Fruit fly (Drosophila melanogaster) whole organism, prepupa: ENCODE measurements around the gene CG9682.

Experiments used
- Blimp-1 ChIP-seq: fragments of 200-800 bp; sonication (Bioruptor generic); optimal IDR thresholded peaks from 3 replicates; lab custom pipeline; 2017; ENCODE audit warnings: missing biosample characterization, missing genetic modification characterization, mild to moderate bottlenecking, moderate library complexity, missing genetic modification reagents
- CG10631 ChIP-seq: fragments of 200-800 bp; sonication (Bioruptor generic); optimal IDR thresholded peaks from 2 replicates; lab custom pipeline; 2016; ENCODE audit warnings: missing biosample characterization, missing genetic modification characterization
- CG11294 ChIP-seq: fragments of 200-800 bp; sonication (Bioruptor generic); IDR thresholded peaks from 2 replicates; pipeline ENCODE4 v1.3.6; 2022; ENCODE audit warnings: missing biosample characterization, missing genetic modification characterization
- CG11762 ChIP-seq: fragments of 200-800 bp; sonication (Bioruptor generic); optimal IDR thresholded peaks from 3 replicates; lab custom pipeline; 2016; ENCODE audit warnings: missing biosample characterization, missing genetic modification characterization; ENCODE audit not compliant: insufficient read depth
- CG11902 ChIP-seq: fragments of 200-800 bp; sonication (Bioruptor generic); optimal IDR thresholded peaks from 3 replicates; lab custom pipeline; 2016; ENCODE audit warnings: missing biosample characterization, missing genetic modification characterization
- CG15336 ChIP-seq: fragments of 200-800 bp; sonication (Bioruptor generic); IDR thresholded peaks from 2 replicates; pipeline ENCODE4 v1.3.6; 2022; ENCODE audit warnings: missing biosample characterization, missing genetic modification characterization
- CG16779 ChIP-seq: fragments of 200-800 bp; sonication (Bioruptor generic); optimal IDR thresholded peaks from 3 replicates; lab custom pipeline; 2017; ENCODE audit warnings: missing biosample characterization, mild to moderate bottlenecking, missing genetic modification characterization
- CG3032 ChIP-seq: fragments of 200-800 bp; optimal IDR thresholded peaks from 2 replicates; lab custom pipeline; 2019; ENCODE audit warnings: missing biosample characterization, mild to moderate bottlenecking, missing genetic modification characterization, moderate library complexity
- CG31627 ChIP-seq: fragments of 200-800 bp; sonication (Bioruptor generic); optimal IDR thresholded peaks from 3 replicates; lab custom pipeline; 2016; ENCODE audit warnings: missing biosample characterization, missing genetic modification characterization
- CG32006 ChIP-seq: fragments of 200-800 bp; sonication (Bioruptor generic); optimal IDR thresholded peaks from 3 replicates; lab custom pipeline; 2017; ENCODE audit warnings: missing biosample characterization, mild to moderate bottlenecking, missing genetic modification characterization
- CG34406 ChIP-seq: fragments of 200-800 bp; sonication (Bioruptor generic); optimal IDR thresholded peaks from 3 replicates; lab custom pipeline; 2016; ENCODE audit warnings: missing biosample characterization, missing genetic modification characterization
- CG3919 ChIP-seq: fragments of 200-800 bp; sonication (Bioruptor generic); optimal IDR thresholded peaks from 3 replicates; lab custom pipeline; 2016; ENCODE audit warnings: missing biosample characterization, missing genetic modification characterization
- CG4318 ChIP-seq: fragments of 200-800 bp; sonication (Bioruptor generic); optimal IDR thresholded peaks from 3 replicates; lab custom pipeline; 2017; ENCODE audit warnings: missing biosample characterization, mild to moderate bottlenecking, missing genetic modification characterization
- CG6163 ChIP-seq: fragments of 200-800 bp; sonication (Bioruptor generic); IDR thresholded peaks from 3 replicates; pipeline ENCODE4 v1.3.6; 2022; ENCODE audit warnings: missing biosample characterization, missing genetic modification characterization
- CG6276 ChIP-seq: fragments of 200-800 bp; sonication (Bioruptor generic); optimal IDR thresholded peaks from 2 replicates; lab custom pipeline; 2017; ENCODE audit warnings: missing biosample characterization, mild to moderate bottlenecking, missing genetic modification characterization
- CG6792 ChIP-seq: fragments of 200-800 bp; sonication (Bioruptor generic); optimal IDR thresholded peaks from 3 replicates; lab custom pipeline; 2016; ENCODE audit warnings: missing biosample characterization, missing genetic modification characterization
- CG6808 ChIP-seq: fragments of 200-800 bp; sonication (Bioruptor generic); optimal IDR thresholded peaks from 3 replicates; lab custom pipeline; 2017; ENCODE audit warnings: missing biosample characterization, missing genetic modification characterization, mild to moderate bottlenecking, moderate library complexity, missing genetic modification reagents
- CG6854 ChIP-seq: fragments of 200-800 bp; sonication (Bioruptor generic); optimal IDR thresholded peaks from 2 replicates; lab custom pipeline; 2017; ENCODE audit warnings: missing biosample characterization, mild to moderate bottlenecking, missing genetic modification characterization
- CG7368 ChIP-seq: fragments of 200-800 bp; sonication (Bioruptor generic); optimal IDR thresholded peaks from 3 replicates; lab custom pipeline; 2016; ENCODE audit warnings: missing biosample characterization, missing genetic modification characterization
- CG8119 ChIP-seq: fragments of 200-800 bp; sonication (Bioruptor generic); IDR thresholded peaks from 3 replicates; pipeline ENCODE4 v1.3.6; 2022; ENCODE audit warnings: missing biosample characterization, missing genetic modification characterization
- CG8319 ChIP-seq: fragments of 200-800 bp; sonication (Bioruptor generic); optimal IDR thresholded peaks from 3 replicates; lab custom pipeline; 2016; ENCODE audit warnings: missing biosample characterization, missing genetic modification characterization
- CG9139 ChIP-seq: fragments of 200-800 bp; sonication (Bioruptor generic); optimal IDR thresholded peaks from 3 replicates; lab custom pipeline; 2017; ENCODE audit warnings: missing biosample characterization, mild to moderate bottlenecking, missing genetic modification characterization
- Eip75B ChIP-seq: fragments of 200-800 bp; sonication (Bioruptor generic); optimal IDR thresholded peaks from 3 replicates; lab custom pipeline; 2016; ENCODE audit warnings: missing biosample characterization, missing genetic modification characterization
- Eip78C ChIP-seq: fragments of 200-800 bp; sonication (Bioruptor generic); peaks from one replicate; lab custom pipeline; 2016; ENCODE audit warnings: missing biosample characterization, missing genetic modification characterization
- Eip93F ChIP-seq: fragments of 200-800 bp; sonication (Bioruptor generic); optimal IDR thresholded peaks from 2 replicates; lab custom pipeline; 2016; ENCODE audit warnings: missing biosample characterization, mild to moderate bottlenecking, missing genetic modification characterization
- Ets21C ChIP-seq: fragments of 200-800 bp; sonication (Bioruptor generic); optimal IDR thresholded peaks from 3 replicates; lab custom pipeline; 2016; ENCODE audit warnings: missing biosample characterization, missing genetic modification characterization
- Ets96B ChIP-seq: fragments of 200-800 bp; optimal IDR thresholded peaks from 2 replicates; lab custom pipeline; 2019; ENCODE audit warnings: missing biosample characterization, mild to moderate bottlenecking, missing genetic modification characterization, moderate library complexity
- Hr38 ChIP-seq: sonication (Bioruptor generic); optimal IDR thresholded peaks from 2 replicates; lab custom pipeline; 2016; ENCODE audit warnings: missing biosample characterization, missing genetic modification characterization
- Hr39 ChIP-seq: fragments of 200-800 bp; sonication (Bioruptor generic); optimal IDR thresholded peaks from 2 replicates; lab custom pipeline; 2016; ENCODE audit warnings: missing biosample characterization, missing genetic modification characterization
- Hr4 ChIP-seq: fragments of 200-800 bp; sonication (Bioruptor generic); optimal IDR thresholded peaks from 3 replicates; lab custom pipeline; 2016; ENCODE audit warnings: missing biosample characterization, missing genetic modification characterization
- Lpt ChIP-seq: fragments of 200-800 bp; sonication (Bioruptor generic); optimal IDR thresholded peaks from 3 replicates; lab custom pipeline; 2016; ENCODE audit warnings: missing biosample characterization, missing genetic modification characterization
- Smox ChIP-seq: fragments of 200-800 bp; sonication (Bioruptor generic); optimal IDR thresholded peaks from 3 replicates; lab custom pipeline; 2016; ENCODE audit warnings: missing biosample characterization, missing genetic modification characterization
- Sox102F ChIP-seq: fragments of 200-800 bp; sonication (Bioruptor generic); optimal IDR thresholded peaks from 2 replicates; lab custom pipeline; 2016; ENCODE audit warnings: missing biosample characterization, mild to moderate bottlenecking, missing genetic modification characterization
- Sox14 ChIP-seq: fragments of 200-800 bp; sonication (Bioruptor generic); optimal IDR thresholded peaks from 3 replicates; lab custom pipeline; 2016; ENCODE audit warnings: missing biosample characterization, missing genetic modification characterization
- Sox15 ChIP-seq: fragments of 200-800 bp; sonication (Bioruptor generic); optimal IDR thresholded peaks from 3 replicates; lab custom pipeline; 2016; ENCODE audit warnings: missing biosample characterization, missing genetic modification characterization
- achi ChIP-seq: fragments of 200-800 bp; sonication (Bioruptor generic); optimal IDR thresholded peaks from 3 replicates; lab custom pipeline; 2016; ENCODE audit warnings: missing biosample characterization, missing genetic modification characterization
- acj6 ChIP-seq: fragments of 200-800 bp; sonication (Bioruptor generic); optimal IDR thresholded peaks from 3 replicates; lab custom pipeline; 2016; ENCODE audit warnings: missing biosample characterization, missing genetic modification characterization
- cyc ChIP-seq: fragments of 200-800 bp; sonication (Bioruptor generic); optimal IDR thresholded peaks from 3 replicates; lab custom pipeline; 2016; ENCODE audit warnings: missing biosample characterization, missing genetic modification characterization
- dac ChIP-seq: fragments of 200-800 bp; sonication (Bioruptor generic); optimal IDR thresholded peaks from 2 replicates; lab custom pipeline; 2017; ENCODE audit warnings: missing biosample characterization, mild to moderate bottlenecking, missing genetic modification characterization
- dsx ChIP-seq: fragments of 200-800 bp; optimal IDR thresholded peaks from 3 replicates; lab custom pipeline; 2019; ENCODE audit warnings: missing biosample characterization, mild to moderate bottlenecking, missing genetic modification characterization, moderate library complexity; ENCODE audit not compliant: poor library complexity, severe bottlenecking
- eg ChIP-seq: fragments of 200-800 bp; sonication (Bioruptor generic); IDR thresholded peaks from 3 replicates; pipeline ENCODE4 v1.3.6; 2022; ENCODE audit warnings: missing biosample characterization, missing genetic modification characterization
- esn ChIP-seq: fragments of 200-800 bp; sonication (Bioruptor generic); optimal IDR thresholded peaks from 2 replicates; lab custom pipeline; 2016; ENCODE audit warnings: missing biosample characterization, mild to moderate bottlenecking, missing genetic modification characterization, moderate library complexity
- fd59A ChIP-seq: fragments of 200-800 bp; sonication (Bioruptor generic); optimal IDR thresholded peaks from 2 replicates; lab custom pipeline; 2017; ENCODE audit warnings: missing biosample characterization, mild to moderate bottlenecking, missing genetic modification characterization, missing genetic modification reagents
- fd85E ChIP-seq: fragments of 200-800 bp; sonication (Bioruptor generic); optimal IDR thresholded peaks from 3 replicates; lab custom pipeline; 2016; ENCODE audit warnings: missing biosample characterization, missing genetic modification characterization
- fkh ChIP-seq: fragments of 200-800 bp; sonication (Bioruptor generic); optimal IDR thresholded peaks from 3 replicates; lab custom pipeline; 2017; ENCODE audit warnings: missing biosample characterization, mild to moderate bottlenecking, missing genetic modification characterization, moderate library complexity
- lz ChIP-seq: fragments of 200-800 bp; sonication (Bioruptor generic); optimal IDR thresholded peaks from 3 replicates; lab custom pipeline; 2016; ENCODE audit warnings: missing biosample characterization, missing genetic modification characterization
- net ChIP-seq: fragments of 200-800 bp; sonication (Bioruptor generic); optimal IDR thresholded peaks from 3 replicates; lab custom pipeline; 2016; ENCODE audit warnings: missing biosample characterization, missing genetic modification characterization
- pdm3 ChIP-seq: fragments of 200-800 bp; sonication (Bioruptor generic); optimal IDR thresholded peaks from 3 replicates; lab custom pipeline; 2016; ENCODE audit warnings: missing biosample characterization, missing genetic modification characterization
- salr ChIP-seq, 2 experiments: fragments of 200-800 bp; sonication (Bioruptor generic); optimal IDR thresholded peaks; 3 replicates each; lab custom pipeline; 2016 to 2018; ENCODE audit warnings: missing biosample characterization in 2 of 2, missing genetic modification characterization in 2 of 2, mild to moderate bottlenecking in 1 of 2
- ss ChIP-seq, 2 experiments: fragments of 200-800 bp; sonication (Bioruptor generic); optimal IDR thresholded peaks; 2 replicates in 1 of 2; 3 replicates in 1 of 2; lab custom pipeline; 2017 to 2018; ENCODE audit warnings: mild to moderate bottlenecking in 2 of 2, missing biosample characterization in 2 of 2, missing genetic modification characterization in 2 of 2, moderate library complexity in 1 of 2
- svp ChIP-seq: fragments of 200-800 bp; sonication (Bioruptor generic); peaks from one replicate; lab custom pipeline; 2016; ENCODE audit warnings: missing biosample characterization, missing genetic modification characterization
- vri ChIP-seq: fragments of 200-800 bp; sonication (Bioruptor generic); optimal IDR thresholded peaks from 3 replicates; lab custom pipeline; 2016; ENCODE audit warnings: missing biosample characterization, mild to moderate bottlenecking, missing genetic modification characterization

CG9682 gene

DNA sequence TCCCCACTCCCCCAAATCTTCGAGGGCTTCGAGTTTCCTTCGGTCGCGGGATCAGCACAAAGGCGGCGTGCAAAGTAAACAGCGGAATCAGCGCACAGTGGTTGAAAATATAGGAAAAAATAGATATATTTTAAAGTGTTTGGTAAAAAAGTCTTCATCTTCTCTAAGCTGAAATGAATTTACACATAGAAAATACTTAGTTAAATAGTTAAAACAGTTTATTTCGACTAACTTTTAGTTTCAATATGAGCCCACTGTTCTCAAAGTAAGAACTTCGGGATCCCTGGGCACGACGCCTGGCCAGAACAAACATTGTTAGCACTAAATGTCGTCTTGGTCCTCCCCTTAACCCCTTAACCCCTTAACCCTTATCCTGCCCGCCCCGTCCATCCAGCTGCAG, 11.1 kb downstream of the CG9682 start:
- TF ChIP-seq Eip75B (GFP tag; lab: Kevin White, UChicago) (peak; percentile 94), fd85E (GFP tag; lab: Kevin White, UChicago) (peak; percentile 74), CG8319 (peak; percentile 85), Lpt (GFP tag; lab: Kevin White, UChicago) (peak; percentile 86), svp (peak; percentile 96), Hr39 (peak; percentile 86), Sox102F (GFP tag; lab: Kevin White, UChicago) (peak; percentile 91), acj6 (GFP tag; lab: Kevin White, UChicago) (peak; percentile 95), Hr38 (GFP tag; lab: Kevin White, UChicago) (no peak), CG11762 (GFP tag; lab: Kevin White, UChicago) (peak; percentile 89), fkh (GFP tag; lab: Kevin White, UChicago) (no peak), CG15336 (peak; percentile 78), salr (GFP tag; optimal IDR thresholded peaks at IDR 0.05; lab: Kevin White, UChicago) (peak; percentile 86 to 88), CG6792 (peak; percentile 94), Ets96B (tag; lab: Kevin White, UChicago) (peak; percentile 99), fd59A (peak; percentile 98), achi (peak; percentile 96), CG6808 (GFP tag; lab: Kevin White, UChicago) (peak; percentile 98), dsx (GFP tag; lab: Kevin White, UChicago) (peak; percentile 99), CG3919 (GFP tag; lab: Kevin White, UChicago) (peak; percentile 96), CG8119 (GFP tag; lab: Robert Waterston, UW) (peak; percentile 88), Eip93F (GFP tag; lab: Kevin White, UChicago) (peak; percentile 79), CG34406 (GFP tag; lab: Kevin White, UChicago) (peak; percentile 93), Eip78C (GFP tag; lab: Kevin White, UChicago) (peak; percentile 96), Ets21C (GFP tag; lab: Kevin White, UChicago) (peak; percentile 84), Sox15 (GFP tag; lab: Kevin White, UChicago) (peak; percentile 82), Hr4 (GFP tag; lab: Kevin White, UChicago) (peak; percentile 65), CG9139 (GFP tag; lab: Kevin White, UChicago) (peak; percentile 96), esn (peak; percentile 93), pdm3 (GFP tag; lab: Kevin White, UChicago) (peak; percentile 90), vri (GFP tag; lab: Kevin White, UChicago) (peak; percentile 91), Sox14 (GFP tag; lab: Kevin White, UChicago) (peak; percentile 94), CG32006 (peak; percentile 76), dac (GFP tag; lab: Kevin White, UChicago) (no peak), CG6163 (GFP tag; lab: Robert Waterston, UW) (peak; percentile 96), CG11902 (GFP tag; lab: Kevin White, UChicago) (peak; percentile 83), net (peak; percentile 92), Blimp-1 (GFP tag; lab: Kevin White, UChicago) (peak; percentile 67), CG16779 (peak; percentile 90), CG7368 (GFP tag; lab: Kevin White, UChicago) (peak; percentile 89), cyc (GFP tag; lab: Kevin White, UChicago) (peak; percentile 89), ss (GFP tag; optimal IDR thresholded peaks at IDR 0.05; lab: Kevin White, UChicago) (peak; percentile 97 to 98), CG6276 (GFP tag; lab: Kevin White, UChicago) (peak; percentile 11), eg (peak; percentile 72; the same call in 2 of the 3 replicates), CG4318 (peak; percentile 58), Smox (GFP tag; lab: Kevin White, UChicago) (peak; percentile 89), CG3032 (peak; percentile 98), CG11294 (peak; percentile 40; the same call in 1 of the 2 replicates), CG6854 (GFP tag; lab: Kevin White, UChicago) (peak; percentile 87), lz (GFP tag; lab: Kevin White, UChicago) (peak; percentile 90), CG10631 (peak; percentile 97), CG31627 (GFP tag; lab: Kevin White, UChicago) (peak; percentile 88)
